Worm (Caenorhabditis elegans): ENCODE results near the gene cki-1.

Gene cki-1

ce11 chrII:7825107-7825506, 14.1 kb downstream of the cki-1 start, which contains the start of gene srw-62:
TSS of gene srw-62 (plus strand) at chrII:7825407.
- TF ChIP-seq F16B12.6 (tag; optimal IDR thresholded peaks at IDR 0.05) (no peak), efl-1 (optimal IDR thresholded peaks at IDR 0.05) (no peak), efl-1 (GFP tag; optimal IDR thresholded peaks at IDR 0.05 in 1 of 2) (no peak), nhr-20 (tag; optimal IDR thresholded peaks at IDR 0.05) (no peak), ceh-90 (tag; optimal IDR thresholded peaks at IDR 0.05) (no peak), tlp-1 (tag; optimal IDR thresholded peaks at IDR 0.05) (no peak)

ce11 chrII:7827883-7828282, 16.8 kb downstream of the cki-1 start:
- no peak for TF ChIP-seq ceh-63 (GFP tag; optimal IDR thresholded peaks at IDR 0.05)
- peak; percentile 41 for TF ChIP-seq pax-3 (tag; optimal IDR thresholded peaks at IDR 0.05)
- TF ChIP-seq dsc-1 (tag; optimal IDR thresholded peaks at IDR 0.05), result peak; percentile 83
- TF ChIP-seq elt-2 (tag; optimal IDR thresholded peaks at IDR 0.05), result no peak
- TF ChIP-seq unc-98 (GFP tag; IDR thresholded peaks at IDR 0.05), result no peak
- TF ChIP-seq pqm-1 (tag; optimal IDR thresholded peaks at IDR 0.05), result no peak
- TF ChIP-seq ceh-88 (GFP tag; IDR thresholded peaks at IDR 0.05), result no peak
- no peak for TF ChIP-seq unc-30 (tag; optimal IDR thresholded peaks at IDR 0.05)

- TF ChIP-seq nhr-71 (tag; optimal IDR thresholded peaks at IDR 0.05), result no peak
- no peak for TF ChIP-seq lin-15B (tag; optimal IDR thresholded peaks at IDR 0.05)
- TF ChIP-seq elt-3 (tag; optimal IDR thresholded peaks at IDR 0.05), result no peak
- TF ChIP-seq dsc-1 (tag; optimal IDR thresholded peaks at IDR 0.05), result peak; percentile 3
Measured at ce11 chrII:7829616-7830015, 18.6 kb downstream of the cki-1 start.

- TF ChIP-seq dsc-1 (tag; optimal IDR thresholded peaks at IDR 0.05) (peak; percentile 46), nhr-19 (GFP tag; conservative IDR thresholded peaks at IDR 0.05) (no peak)
Measured at ce11 chrII:7832054-7832453, 21.0 kb downstream of the cki-1 start, which contains the start of gene T09A5.14. TSS of gene T09A5.14 (plus strand) at chrII:7832354.

- TF ChIP-seq zip-4 (GFP tag; optimal IDR thresholded peaks at IDR 0.05), result no peak
- TF ChIP-seq fos-1 (tag; optimal IDR thresholded peaks at IDR 0.05), result no peak
- TF ChIP-seq hlh-17 (GFP tag; optimal IDR thresholded peaks at IDR 0.05; ENCODE audit: borderline replicate concordance), result no peak
- TF ChIP-seq fkh-10 (GFP tag; optimal IDR thresholded peaks at IDR 0.05), result no peak
- no peak for TF ChIP-seq hpl-2 (GFP tag; optimal IDR thresholded peaks at IDR 0.05)
- TF ChIP-seq dsc-1 (tag; optimal IDR thresholded peaks at IDR 0.05), result no peak
- no peak for TF ChIP-seq grh-1 (GFP tag; IDR thresholded peaks at IDR 0.05)
- TF ChIP-seq tlp-1 (tag; optimal IDR thresholded peaks at IDR 0.05), result no peak
- no peak for TF ChIP-seq mep-1 (tag; optimal IDR thresholded peaks at IDR 0.05)
- no peak for TF ChIP-seq mef-2 (tag; optimal IDR thresholded peaks at IDR 0.05)
Measured at ce11 chrII:7835314-7835713, 24.3 kb downstream of the cki-1 start, which contains the start of gene cex-2. TSS of gene cex-2 (minus strand) at chrII:7835414.

ce11 chrII:7836613-7837226, 25.7 kb downstream of the cki-1 start:
- TF ChIP-seq vab-15 (tag; optimal IDR thresholded peaks at IDR 0.05) (peak; percentile 27), ces-1 (GFP tag; optimal IDR thresholded peaks at IDR 0.05) (no peak), lsy-2 (tag; optimal IDR thresholded peaks at IDR 0.05) (peak; percentile 55 to 69), ztf-4 (tag; optimal IDR thresholded peaks at IDR 0.05) (peak; percentile 55), sup-37 (GFP tag; optimal IDR thresholded peaks at IDR 0.05) (peak; percentile 30), nhr-71 (tag; optimal IDR thresholded peaks at IDR 0.05) (peak; percentile 94), tbx-2 (tag; optimal IDR thresholded peaks at IDR 0.05) (peak; percentile 71), lin-14 (GFP tag; optimal IDR thresholded peaks at IDR 0.05) (peak; percentile 91), ceh-90 (tag; optimal IDR thresholded peaks at IDR 0.05) (no peak), swsn-7 (tag; optimal IDR thresholded peaks at IDR 0.05) (peak; percentile 64), lin-39 (tag; optimal IDR thresholded peaks at IDR 0.05) (peak; percentile 88), efl-1 (optimal IDR thresholded peaks at IDR 0.05) (peak in 1 of 2 experiments; percentile 19), efl-1 (GFP tag; optimal IDR thresholded peaks at IDR 0.05 in 1 of 2) (no peak), unc-30 (tag; optimal IDR thresholded peaks at IDR 0.05) (no peak), ama-1 (optimal IDR thresholded peaks at IDR 0.05) (no peak), xbp-1 (tag; optimal IDR thresholded peaks at IDR 0.05) (peak; percentile 11), unc-130 (tag; optimal IDR thresholded peaks at IDR 0.05) (peak; percentile 69), rnt-1 (tag; optimal IDR thresholded peaks at IDR 0.05) (peak; percentile 89), irx-1 (tag; optimal IDR thresholded peaks at IDR 0.05) (peak; percentile 14), snu-23 (GFP tag; optimal IDR thresholded peaks at IDR 0.05) (peak; percentile 63), fkh-4 (tag; optimal IDR thresholded peaks at IDR 0.05; ENCODE audit: borderline replicate concordance) (no peak), C04F5.9 (tag; optimal IDR thresholded peaks at IDR 0.05) (peak; percentile 28)

Data from whole organism, L1 larva.